Worm (Caenorhabditis elegans) whole organism, L1 larva: ENCODE measurements around the gene col-12.
A peak's percentile ranks its signal among the peaks of the same experiment; 100 is the strongest.

Source experiments
- C34B4.2 ChIP-seq: sonication (generic microtip); optimal IDR thresholded peaks from 2 replicates; lab custom pipeline; 2017; ENCODE audit warnings: mild to moderate bottlenecking, missing genetic modification characterization, missing compliant biosample characterization
- F16B12.6 ChIP-seq: fragments of 150-350 bp; optimal IDR thresholded peaks from 2 replicates; lab custom pipeline; 2014; ENCODE audit warnings: missing biosample characterization, missing genetic modification characterization
- Y116A8C.19 ChIP-seq: sonication (generic microtip); optimal IDR thresholded peaks from 2 replicates; lab custom pipeline; 2016; ENCODE audit warnings: missing compliant biosample characterization, missing genetic modification characterization, borderline replicate concordance
- alr-1 ChIP-seq: fragments of 200-800 bp; sonication (Bioruptor generic); optimal IDR thresholded peaks from 2 replicates; lab custom pipeline; 2018; ENCODE audit warnings: borderline replicate concordance, mild to moderate bottlenecking, missing genetic modification characterization, missing compliant biosample characterization
- ceh-63 ChIP-seq: fragments of 200-800 bp; sonication (Bioruptor generic); optimal IDR thresholded peaks from 2 replicates; lab custom pipeline; 2018; ENCODE audit warnings: mild to moderate bottlenecking, missing genetic modification characterization, missing compliant biosample characterization
- ceh-88 ChIP-seq: fragments of 200-800 bp; sonication (Bioruptor generic); IDR thresholded peaks from 2 replicates; pipeline ENCODE4 v1.3.6; 2022; ENCODE audit warnings: missing genetic modification characterization, missing compliant biosample characterization
- dsc-1 ChIP-seq: sonication (generic microtip); optimal IDR thresholded peaks from 2 replicates; lab custom pipeline; 2016; ENCODE audit warnings: mild to moderate bottlenecking, missing genetic modification characterization, missing compliant biosample characterization
- egl-27 ChIP-seq, 2 experiments: fragments of 150-350 bp in 1 of 2; sonication (generic microtip); optimal IDR thresholded peaks; 3 replicates each; lab custom pipeline; 2017 to 2018; ENCODE audit warnings: missing biosample characterization in 2 of 2, missing genetic modification characterization in 2 of 2, missing genetic modification reagents in 2 of 2
- ets-5 ChIP-seq: fragments of 200-800 bp; sonication (Bioruptor generic); IDR thresholded peaks from 2 replicates; pipeline ENCODE4 v1.3.6; 2022; ENCODE audit warnings: missing genetic modification characterization, missing compliant biosample characterization
- fkh-10 ChIP-seq: sonication (generic microtip); optimal IDR thresholded peaks from 2 replicates; lab custom pipeline; 2017; ENCODE audit warnings: missing biosample characterization, missing genetic modification reagents, missing genetic modification characterization
- fkh-4 ChIP-seq: sonication (generic microtip); optimal IDR thresholded peaks from 2 replicates; lab custom pipeline; 2016; ENCODE audit warnings: missing compliant biosample characterization, missing genetic modification characterization, borderline replicate concordance
- fkh-8 ChIP-seq: sonication (generic microtip); optimal IDR thresholded peaks from 2 replicates; lab custom pipeline; 2016; ENCODE audit warnings: mild to moderate bottlenecking, missing genetic modification characterization, missing compliant biosample characterization
- fos-1 ChIP-seq: fragments of 150-350 bp; optimal IDR thresholded peaks from 2 replicates; lab custom pipeline; 2014; ENCODE audit warnings: missing biosample characterization, missing genetic modification characterization
- hlh-17 ChIP-seq: fragments of 200-800 bp; sonication (Bioruptor generic); optimal IDR thresholded peaks from 2 replicates; lab custom pipeline; 2018; ENCODE audit warnings: missing genetic modification characterization, mild to moderate bottlenecking, missing compliant biosample characterization, moderate library complexity, borderline replicate concordance
- hpl-2 ChIP-seq: fragments of 150-350 bp; optimal IDR thresholded peaks from 2 replicates; lab custom pipeline; 2014; ENCODE audit warnings: missing biosample characterization, missing genetic modification reagents, missing genetic modification characterization
- isw-1 ChIP-seq: fragments of 200-800 bp; sonication (Bioruptor generic); IDR thresholded peaks from 2 replicates; pipeline ENCODE4 v1.3.6; 2022; ENCODE audit warnings: missing genetic modification characterization, missing compliant biosample characterization
- jun-1 ChIP-seq: fragments of 150-350 bp; optimal IDR thresholded peaks from 2 replicates; lab custom pipeline; 2014; ENCODE audit warnings: missing biosample characterization, missing genetic modification reagents, missing genetic modification characterization
- lin-13 ChIP-seq: fragments of 150-350 bp; optimal IDR thresholded peaks from 2 replicates; lab custom pipeline; 2014; ENCODE audit warnings: missing biosample characterization, missing genetic modification reagents, missing genetic modification characterization
- lin-14 ChIP-seq: fragments of 200-800 bp; sonication (Bioruptor generic); optimal IDR thresholded peaks from 2 replicates; lab custom pipeline; 2018; ENCODE audit warnings: mild to moderate bottlenecking, missing genetic modification characterization, moderate library complexity, missing compliant biosample characterization
- lin-15B ChIP-seq: fragments of 150-350 bp; sonication (generic microtip); optimal IDR thresholded peaks from 3 replicates; lab custom pipeline; 2014; ENCODE audit warnings: missing biosample characterization, missing genetic modification characterization
- lir-3 ChIP-seq: sonication (generic microtip); optimal IDR thresholded peaks from 2 replicates; lab custom pipeline; 2016; ENCODE audit warnings: mild to moderate bottlenecking, missing genetic modification characterization, moderate library complexity, missing compliant biosample characterization; ENCODE audit not compliant: poor library complexity
- lsy-2 ChIP-seq, 2 experiments: fragments of 150-350 bp; optimal IDR thresholded peaks; 2 replicates each; lab custom pipeline; 2014; ENCODE audit warnings: missing biosample characterization in 2 of 2, missing genetic modification characterization in 2 of 2
- nhr-20 ChIP-seq: sonication (generic microtip); optimal IDR thresholded peaks from 2 replicates; lab custom pipeline; 2016; ENCODE audit warnings: mild to moderate bottlenecking, missing genetic modification characterization, missing compliant biosample characterization
- nhr-237 ChIP-seq: fragments of 150-350 bp; optimal IDR thresholded peaks from 2 replicates; lab custom pipeline; 2014; ENCODE audit warnings: missing biosample characterization, missing genetic modification characterization
- nhr-71 ChIP-seq: sonication (generic microtip); optimal IDR thresholded peaks from 2 replicates; lab custom pipeline; 2016; ENCODE audit warnings: mild to moderate bottlenecking, missing genetic modification characterization, moderate library complexity, missing compliant biosample characterization
- nhr-85 ChIP-seq: sonication (generic microtip); peaks from one replicate; lab custom pipeline; 2016; ENCODE audit warnings: missing genetic modification characterization, inconsistent platforms, missing compliant biosample characterization
- snpc-4 ChIP-seq: fragments of 150-350 bp; optimal IDR thresholded peaks from 2 replicates; lab custom pipeline; 2014; ENCODE audit warnings: missing biosample characterization, missing genetic modification characterization
- sox-4 ChIP-seq: sonication (generic microtip); optimal IDR thresholded peaks from 2 replicates; lab custom pipeline; 2016; ENCODE audit warnings: missing genetic modification characterization, missing compliant biosample characterization
- sptf-1 ChIP-seq: fragments of 150-350 bp; optimal IDR thresholded peaks from 2 replicates; lab custom pipeline; 2014; ENCODE audit warnings: missing biosample characterization, missing genetic modification characterization
- sup-37 ChIP-seq: fragments of 200-800 bp; sonication (Bioruptor generic); optimal IDR thresholded peaks from 2 replicates; lab custom pipeline; 2018; ENCODE audit warnings: mild to moderate bottlenecking, missing genetic modification characterization, missing compliant biosample characterization
- unc-130 ChIP-seq: fragments of 150-350 bp; optimal IDR thresholded peaks from 2 replicates; lab custom pipeline; 2017; ENCODE audit warnings: missing biosample characterization, missing genetic modification characterization, inconsistent platforms
- unc-30 ChIP-seq: sonication (generic microtip); optimal IDR thresholded peaks from 2 replicates; lab custom pipeline; 2017; ENCODE audit warnings: missing biosample characterization, missing genetic modification characterization
- unc-86 ChIP-seq: sonication (generic microtip); optimal IDR thresholded peaks from 2 replicates; lab custom pipeline; 2016; ENCODE audit warnings: missing genetic modification characterization, missing compliant biosample characterization
- xbp-1 ChIP-seq: sonication (generic microtip); optimal IDR thresholded peaks from 2 replicates; lab custom pipeline; 2016; ENCODE audit warnings: missing genetic modification characterization, missing compliant biosample characterization
- zip-4 ChIP-seq: fragments of 200-800 bp; sonication (Bioruptor generic); optimal IDR thresholded peaks from 2 replicates; lab custom pipeline; 2018; ENCODE audit warnings: mild to moderate bottlenecking, missing genetic modification characterization, moderate library complexity, missing compliant biosample characterization

Gene col-12

DNA sequence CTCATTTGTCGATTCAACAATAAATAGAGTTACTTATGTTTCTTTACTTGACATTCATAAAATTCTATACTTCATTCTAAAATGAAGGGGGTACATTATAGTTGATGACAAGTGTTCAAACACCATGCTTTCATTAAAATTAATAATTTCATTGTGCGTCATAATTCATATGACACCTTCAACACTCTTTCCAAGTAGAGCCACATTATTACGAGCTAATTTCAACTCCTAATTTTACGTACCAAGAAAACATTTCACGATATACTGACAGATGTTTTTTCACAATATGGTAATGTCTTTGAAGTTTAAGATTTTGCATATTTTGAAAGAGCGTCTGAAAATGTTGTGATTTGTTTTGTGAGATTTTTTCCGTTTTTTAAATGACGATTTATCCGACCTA, 40.5 kb upstream of the col-12 start (continued):
- peak; percentile 42 for TF ChIP-seq lir-3
- TF ChIP-seq lin-15B (tag; lab: Kevin White, UChicago): no peak
- TF ChIP-seq ets-5 (GFP tag; lab: Robert Waterston, UW): no peak
- TF ChIP-seq ceh-63 (GFP tag; lab: Kevin White, UChicago): no peak

DNA sequence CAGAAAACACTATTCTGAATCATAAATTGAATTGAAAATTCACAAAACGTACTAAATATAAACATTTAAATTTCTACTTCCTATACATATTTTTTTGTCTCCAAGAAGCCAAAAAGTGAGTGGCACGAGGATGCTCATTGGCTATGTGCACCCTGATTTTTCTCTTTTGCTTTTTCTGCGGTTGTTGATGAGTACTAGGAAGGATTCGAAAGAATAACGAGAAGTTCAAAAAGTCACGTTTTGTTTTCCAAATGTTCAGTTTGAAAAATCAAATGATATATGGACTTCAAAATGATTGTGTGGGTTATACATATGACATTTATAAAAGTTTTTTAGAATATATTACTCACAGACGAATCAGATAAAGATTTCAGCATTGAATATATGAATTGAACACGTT, 39.7 kb upstream of the col-12 start:
- TF ChIP-seq lin-14 (GFP tag; lab: Kevin White, UChicago) (peak; percentile 41), lsy-2 (tag; optimal IDR thresholded peaks at IDR 0.05; lab: Kevin White, UChicago) (peak in 1 of 2 experiments; percentile 12), unc-86 (tag; lab: Kevin White, UChicago) (no peak), fkh-8 (tag; lab: Kevin White, UChicago) (peak; percentile 33), egl-27 (tag; optimal IDR thresholded peaks at IDR 0.05; lab: Kevin White, UChicago) (no peak), sox-4 (tag; lab: Kevin White, UChicago) (no peak), sptf-1 (no peak), fos-1 (tag; lab: Kevin White, UChicago) (no peak), snpc-4 (no peak), hpl-2 (GFP tag; lab: Kevin White, UChicago) (no peak), unc-130 (tag; lab: Kevin White, UChicago) (no peak), C34B4.2 (tag; lab: Kevin White, UChicago) (no peak), alr-1 (tag; lab: Kevin White, UChicago) (no peak), zip-4 (GFP tag; lab: Kevin White, UChicago) (no peak), jun-1 (no peak)
- TF ChIP-seq, all 84 proteins: peak for 3

DNA sequence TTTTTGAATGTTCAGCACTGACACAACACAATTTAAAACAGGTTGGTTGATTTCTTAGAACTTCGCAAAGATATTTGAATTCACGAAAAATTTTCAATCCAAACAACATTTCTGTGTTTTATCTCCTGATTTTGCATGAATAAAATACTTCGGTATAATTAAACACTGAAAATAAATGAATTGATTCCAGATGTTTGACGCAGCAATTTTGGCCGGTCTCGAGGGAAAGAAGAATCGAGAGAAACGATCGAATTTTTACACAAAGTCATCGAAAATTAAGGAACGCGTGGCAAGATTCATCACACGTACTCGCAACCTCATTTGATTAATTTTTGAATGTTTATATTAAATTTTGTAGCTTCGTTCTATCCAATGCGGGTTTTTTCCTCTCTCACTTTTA, 39.2 kb upstream of the col-12 start:
- no peak for TF ChIP-seq lsy-2 (tag; optimal IDR thresholded peaks at IDR 0.05; lab: Kevin White, UChicago)
- peak; percentile 87 for TF ChIP-seq fkh-4 (tag; lab: Kevin White, UChicago)
- peak; percentile 61 for TF ChIP-seq nhr-85 (tag; lab: Kevin White, UChicago)
- peak; percentile 96 for TF ChIP-seq dsc-1 (tag; lab: Kevin White, UChicago)
- TF ChIP-seq ceh-88: no peak

ce11 chrV:10463276-10463675, 38.3 kb upstream of the col-12 start, which contains the start of gene F22E12.3:
TSS of gene F22E12.3 (minus strand) at chrV:10463376.
- TF ChIP-seq snpc-4 (no peak), nhr-237 (tag; lab: Kevin White, UChicago) (no peak), fkh-10 (no peak), lin-13 (GFP tag; lab: Kevin White, UChicago) (no peak), xbp-1 (tag; lab: Kevin White, UChicago) (no peak), jun-1 (no peak), Y116A8C.19 (tag; lab: Kevin White, UChicago) (no peak), isw-1 (GFP tag; lab: Robert Waterston, UW) (no peak), lsy-2 (tag; optimal IDR thresholded peaks at IDR 0.05; lab: Kevin White, UChicago) (no peak), nhr-20 (tag; lab: Kevin White, UChicago) (no peak), hlh-17 (no peak), F16B12.6 (no peak)

DNA sequence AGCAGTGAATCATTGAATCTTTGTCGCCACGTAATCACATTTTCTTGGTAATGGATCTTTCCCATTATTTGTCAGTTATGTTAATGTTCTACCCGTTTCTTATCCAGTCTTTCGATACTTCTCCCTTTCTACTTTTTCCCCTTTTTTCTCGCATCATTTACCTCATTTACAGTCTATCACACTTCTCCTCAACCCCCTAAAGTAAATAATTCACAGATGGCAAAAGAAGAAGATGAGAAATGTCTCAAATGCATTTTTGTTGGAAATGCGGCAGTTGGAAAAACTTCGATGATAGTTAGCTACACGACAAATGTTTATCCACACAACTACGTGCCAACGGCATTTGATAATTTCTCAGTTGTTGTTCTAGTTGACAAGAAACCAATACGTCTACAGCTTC, 37.1 kb upstream of the col-12 start, which contains the start of gene chw-1:
Gene chw-1 (plus strand): TSS at position 217 of the 400 bp plus-strand sequence.
- TF ChIP-seq sup-37 (GFP tag; lab: Kevin White, UChicago) (no peak), nhr-85 (tag; lab: Kevin White, UChicago) (peak; percentile 32), nhr-71 (tag; lab: Kevin White, UChicago) (no peak), unc-30 (tag; lab: Kevin White, UChicago) (no peak)
